Worm (Caenorhabditis elegans) whole organism, mixed stage, embryonic: ENCODE measurements around the gene R07E5.4.

Experiments used
- bed-3 ChIP-seq: fragments of 200-800 bp; sonication (Bioruptor generic); optimal IDR thresholded peaks from 3 replicates; lab custom pipeline; 2018; ENCODE audit warnings: mild to moderate bottlenecking, missing genetic modification characterization, moderate library complexity, missing compliant biosample characterization
- ceh-43 ChIP-seq: fragments of 200-800 bp; sonication (Bioruptor generic); optimal IDR thresholded peaks from 2 replicates; lab custom pipeline; 2018; ENCODE audit warnings: mild to moderate bottlenecking, missing genetic modification characterization, moderate library complexity, missing compliant biosample characterization
- elt-1 ChIP-seq: sonication (generic microtip); optimal IDR thresholded peaks from 2 replicates; lab custom pipeline; 2017; ENCODE audit warnings: missing genetic modification characterization, mild to moderate bottlenecking, missing compliant biosample characterization, antibody characterized with exemption, moderate library complexity, borderline replicate concordance; ENCODE audit not compliant: insufficient read depth
- mls-2 ChIP-seq: sonication (generic microtip); optimal IDR thresholded peaks from 2 replicates; lab custom pipeline; 2016; ENCODE audit warnings: mild to moderate bottlenecking, missing genetic modification characterization, moderate library complexity, missing compliant biosample characterization
- pha-4 ChIP-seq: fragments of 150-350 bp; optimal IDR thresholded peaks from 2 replicates; lab custom pipeline; 2018; ENCODE audit warnings: missing biosample characterization, missing genetic modification reagents, missing genetic modification characterization
- tbx-8 ChIP-seq: fragments of 200-800 bp; sonication (Bioruptor generic); optimal IDR thresholded peaks from 2 replicates; lab custom pipeline; 2018; ENCODE audit warnings: mild to moderate bottlenecking, missing genetic modification characterization, moderate library complexity, missing compliant biosample characterization
- unc-62 ChIP-seq: fragments of 150-350 bp; optimal IDR thresholded peaks from 2 replicates; lab custom pipeline; 2014; ENCODE audit warnings: missing biosample characterization, missing genetic modification reagents, missing genetic modification characterization

Gene R07E5.4

DNA sequence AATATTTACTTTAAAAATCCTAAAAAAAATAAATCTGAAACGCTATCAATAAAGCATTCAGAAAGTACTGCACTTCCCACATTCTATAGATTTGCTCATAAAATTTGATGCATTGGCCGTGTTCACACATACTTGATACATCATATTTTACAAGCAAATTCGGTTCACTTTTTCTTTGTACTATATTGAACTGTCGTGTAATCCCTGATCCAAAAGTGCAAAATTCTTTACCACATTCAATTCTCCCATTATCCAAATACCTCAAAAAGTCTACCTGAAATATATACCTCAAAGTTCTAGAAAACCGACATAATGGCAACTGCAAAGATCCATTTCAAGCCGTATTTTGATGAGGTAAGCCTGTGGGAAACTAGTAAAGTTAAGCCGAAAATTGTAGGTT is 47.2 kb downstream of the R07E5.4 start, which contains the start of gene nex-3:
Gene nex-3, plus strand, starts transcription at position 301 of the 400 bp plus-strand sequence.
- TF ChIP-seq bed-3 (GFP tag; lab: Kevin White, UChicago) (no peak), pha-4 (tag; lab: Kevin White, UChicago) (no peak), mls-2 (tag; lab: Kevin White, UChicago) (no peak), unc-62 (GFP tag; lab: Kevin White, UChicago) (no peak)

DNA sequence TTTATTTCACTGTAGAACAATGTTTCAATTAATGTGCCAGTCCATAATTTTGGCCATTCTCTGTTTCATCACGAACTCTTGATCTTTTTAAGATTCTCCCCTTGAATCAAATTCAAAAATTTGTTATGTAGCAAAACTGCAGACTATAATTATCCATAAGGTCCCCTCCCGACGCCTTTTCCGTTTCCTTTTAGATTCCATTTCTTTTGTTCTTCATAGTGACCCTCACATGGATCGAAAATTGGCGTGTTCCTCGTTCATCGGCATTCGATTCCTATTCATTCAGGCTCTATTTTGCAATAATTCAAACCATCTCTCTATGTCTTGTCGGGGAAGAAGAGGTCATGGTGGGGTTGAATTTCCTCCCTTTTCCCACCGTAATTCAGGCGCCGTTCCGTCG is 49.9 kb downstream of the R07E5.4 start:
- TF ChIP-seq tbx-8 (GFP tag; lab: Kevin White, UChicago) (no peak), ceh-43 (GFP tag; lab: Kevin White, UChicago) (peak; percentile 96), elt-1 (tag; lab: Kevin White, UChicago) (no peak)
- TF ChIP-seq, all 35 proteins: peak for 1
